Worm (Caenorhabditis elegans): ENCODE results near the gene F53F8.7.

- TF ChIP-seq alr-1 (tag; optimal IDR thresholded peaks at IDR 0.05) (no peak), nhr-6 (tag; optimal IDR thresholded peaks at IDR 0.05) (no peak), nhr-12 (tag; optimal IDR thresholded peaks at IDR 0.05) (no peak), ztf-4 (tag; optimal IDR thresholded peaks at IDR 0.05) (no peak), ama-1 (optimal IDR thresholded peaks at IDR 0.05) (no peak), dmd-4 (tag; optimal IDR thresholded peaks at IDR 0.05) (no peak), zag-1 (tag; optimal IDR thresholded peaks at IDR 0.05) (no peak), nhr-10 (tag; optimal IDR thresholded peaks at IDR 0.05) (no peak)
Measured at ce11 chrV:20666905-20667304, 31.3 kb downstream of the F53F8.7 start, which contains the start of gene mlt-11.
